Worm (Caenorhabditis elegans): ENCODE data around the gene btb-19.

Gene btb-19

DNA sequence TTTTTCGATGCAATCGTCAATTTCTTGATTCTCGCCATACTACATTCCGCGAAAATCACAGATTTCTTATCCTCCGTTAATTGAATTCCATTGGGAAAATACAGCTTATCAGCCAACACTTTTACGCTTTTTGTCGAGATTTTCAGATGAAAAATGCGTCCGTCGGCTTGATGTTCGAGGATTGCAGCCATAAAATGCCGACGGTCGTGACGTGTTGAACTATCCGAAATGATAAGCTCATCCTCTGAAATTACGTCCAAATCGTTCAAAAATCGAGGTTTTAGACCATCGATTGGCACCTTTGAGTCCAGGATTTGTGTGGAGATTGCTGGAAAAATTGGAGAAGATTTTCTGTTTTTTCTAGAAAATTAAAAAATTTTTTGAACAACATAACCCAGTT is 5.2 kb upstream of the btb-19 start:
- TF ChIP-seq nhr-47 (tag; optimal IDR thresholded peaks at IDR 0.05) (no peak), ceh-90 (tag; optimal IDR thresholded peaks at IDR 0.05) (no peak), efl-1 (optimal IDR thresholded peaks at IDR 0.05) (no peak), efl-1 (GFP tag; optimal IDR thresholded peaks at IDR 0.05 in 1 of 2) (peak in 1 of 2 experiments; percentile 57)

DNA sequence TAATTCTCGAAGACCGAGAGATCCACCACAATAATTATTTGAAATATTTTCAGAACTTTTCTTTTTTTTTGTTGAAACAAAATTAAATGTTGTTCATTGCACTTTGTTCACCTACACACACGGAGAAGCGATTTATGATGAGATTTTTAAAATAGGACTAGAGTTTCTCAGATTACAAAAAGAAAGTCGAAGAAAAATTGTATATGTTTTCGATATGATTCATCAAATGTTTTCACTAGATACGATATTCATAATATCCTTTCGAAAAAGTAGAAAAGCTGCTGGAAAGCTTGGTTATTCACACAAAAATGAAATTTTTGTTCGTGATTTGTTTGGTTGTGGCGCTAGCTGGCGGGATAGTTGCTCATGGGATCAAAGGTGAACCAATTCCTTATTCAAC is 3.1 kb upstream of the btb-19 start, which contains the start of gene F57C2.4:
Gene F57C2.4 (plus strand): TSS at position 301 of the 400 bp plus-strand sequence.
- TF ChIP-seq alr-1 (tag; optimal IDR thresholded peaks at IDR 0.05; ENCODE audit: borderline replicate concordance) (no peak), ceh-88 (GFP tag; IDR thresholded peaks at IDR 0.05) (no peak), zip-4 (GFP tag; optimal IDR thresholded peaks at IDR 0.05) (no peak), unc-62 (GFP tag; optimal IDR thresholded peaks at IDR 0.05) (no peak), lin-39 (tag; optimal IDR thresholded peaks at IDR 0.05) (no peak), mep-1 (tag; optimal IDR thresholded peaks at IDR 0.05) (no peak), nhr-19 (GFP tag; conservative IDR thresholded peaks at IDR 0.05) (no peak), unc-98 (GFP tag; IDR thresholded peaks at IDR 0.05) (no peak), elt-2 (tag; optimal IDR thresholded peaks at IDR 0.05) (no peak), snpc-4 (tag; optimal IDR thresholded peaks at IDR 0.05) (no peak), nhr-20 (tag; optimal IDR thresholded peaks at IDR 0.05) (no peak), lin-14 (GFP tag; optimal IDR thresholded peaks at IDR 0.05) (no peak), ceh-63 (GFP tag; optimal IDR thresholded peaks at IDR 0.05) (no peak)

DNA sequence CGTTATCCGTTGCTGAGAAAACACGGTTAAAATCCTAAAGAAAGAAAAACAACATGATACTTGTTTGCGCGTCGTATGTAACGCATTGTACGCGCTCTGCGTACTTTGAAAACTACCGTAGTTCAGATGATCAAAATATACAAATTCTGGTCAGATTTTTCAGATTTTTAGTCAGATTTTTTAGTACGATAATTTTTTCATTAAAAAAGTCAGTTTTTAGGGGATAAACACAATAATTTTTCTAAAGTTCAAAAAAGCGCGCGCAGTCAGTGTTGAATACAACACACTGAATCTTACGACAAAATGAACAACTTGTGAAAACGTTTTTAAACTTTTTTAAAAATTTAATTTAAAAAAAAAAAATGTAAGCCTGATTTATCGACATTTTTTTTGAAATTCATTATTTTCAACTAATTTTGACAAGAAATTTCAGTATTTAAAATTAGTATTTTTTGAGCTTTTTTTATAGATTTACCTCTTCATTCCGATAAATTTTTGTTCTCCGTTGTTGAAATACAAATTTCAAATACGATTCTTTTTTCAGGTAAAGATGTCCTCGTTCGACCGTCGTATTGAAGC is 1.8 kb upstream of the btb-19 start, which contains the start of gene pot-2:
Gene pot-2 (plus strand): TSS at position 529 of the 579 bp plus-strand sequence.
- TF ChIP-seq hlh-4 (tag; optimal IDR thresholded peaks at IDR 0.05) (no peak), nhr-90 (tag; optimal IDR thresholded peaks at IDR 0.05; ENCODE audit: poor library complexity) (no peak), nhr-84 (tag; optimal IDR thresholded peaks at IDR 0.05) (no peak), ceh-63 (GFP tag; optimal IDR thresholded peaks at IDR 0.05) (no peak), fkh-8 (tag; optimal IDR thresholded peaks at IDR 0.05) (no peak), nhr-85 (tag) (no peak), nhr-47 (tag; optimal IDR thresholded peaks at IDR 0.05) (no peak), unc-62 (GFP tag; optimal IDR thresholded peaks at IDR 0.05) (no peak), mab-9 (GFP tag; IDR thresholded peaks at IDR 0.05) (no peak), ztf-11 (tag; optimal IDR thresholded peaks at IDR 0.05) (no peak), hlh-17 (GFP tag; optimal IDR thresholded peaks at IDR 0.05; ENCODE audit: borderline replicate concordance) (no peak), egl-27 (tag; optimal IDR thresholded peaks at IDR 0.05) (no peak), skn-1 (tag; optimal IDR thresholded peaks at IDR 0.05) (no peak), unc-86 (tag; optimal IDR thresholded peaks at IDR 0.05) (no peak), egl-13 (tag; optimal IDR thresholded peaks at IDR 0.05) (no peak), ceh-88 (GFP tag; IDR thresholded peaks at IDR 0.05) (no peak), aly-2 (tag; optimal IDR thresholded peaks at IDR 0.05) (no peak)

DNA sequence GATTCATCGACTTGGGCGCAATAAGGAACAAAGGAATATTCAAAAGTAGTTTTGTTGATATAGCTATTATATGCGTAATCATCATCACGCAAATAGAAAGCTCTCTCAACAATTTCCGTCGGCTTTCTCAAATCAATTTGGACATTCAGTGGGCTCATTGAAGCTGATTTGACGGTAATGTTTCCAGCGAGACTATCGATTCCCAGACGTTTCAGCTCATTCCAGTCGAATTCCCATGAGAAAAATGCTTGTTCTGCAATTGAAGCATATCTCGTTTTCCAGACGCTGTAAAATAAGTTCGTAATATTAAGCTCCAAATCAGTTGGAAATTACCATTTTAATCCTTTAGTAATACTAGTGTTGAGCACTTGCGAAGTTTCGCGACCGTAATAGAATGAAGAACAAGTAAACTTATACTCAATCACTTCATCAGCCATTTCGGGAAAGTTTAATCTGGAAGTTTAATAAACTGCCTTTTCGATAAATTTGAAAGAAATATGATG is 1.2 kb upstream of the btb-19 start, which contains the start of gene btb-20:
Gene btb-20 (minus strand): TSS at position 453 of the 503 bp plus-strand sequence.
- no peak for TF ChIP-seq hlh-4 (tag; optimal IDR thresholded peaks at IDR 0.05)
- no peak for TF ChIP-seq ztf-4 (tag; optimal IDR thresholded peaks at IDR 0.05)
- no peak for TF ChIP-seq mdl-1 (tag; optimal IDR thresholded peaks at IDR 0.05)
- no peak for TF ChIP-seq fos-1 (tag; optimal IDR thresholded peaks at IDR 0.05)
- no peak for TF ChIP-seq F16B12.6 (tag; optimal IDR thresholded peaks at IDR 0.05)
- TF ChIP-seq egl-13 (tag; optimal IDR thresholded peaks at IDR 0.05), result no peak
- no peak for TF ChIP-seq lin-35 (GFP tag; optimal IDR thresholded peaks at IDR 0.05)
- no peak for TF ChIP-seq nhr-71 (tag; optimal IDR thresholded peaks at IDR 0.05)
- TF ChIP-seq nhr-19 (GFP tag; conservative IDR thresholded peaks at IDR 0.05), result no peak
- TF ChIP-seq Y116A8C.19 (tag; optimal IDR thresholded peaks at IDR 0.05; ENCODE audit: borderline replicate concordance), result no peak
- TF ChIP-seq snpc-4 (tag; optimal IDR thresholded peaks at IDR 0.05), result no peak
- TF ChIP-seq hpl-2 (GFP tag; optimal IDR thresholded peaks at IDR 0.05), result no peak
- no peak for TF ChIP-seq tlp-1 (tag; optimal IDR thresholded peaks at IDR 0.05)
- no peak for TF ChIP-seq mef-2 (tag; optimal IDR thresholded peaks at IDR 0.05)
- no peak for TF ChIP-seq elt-2 (tag; optimal IDR thresholded peaks at IDR 0.05)

Measured in whole organism, L1 larva.